Worm (Caenorhabditis elegans) whole organism, mixed stage, embryonic: ENCODE data around the gene Y39H10B.2.

Experiments used
- ceh-83 ChIP-seq: fragments of 200-800 bp; sonication (Bioruptor generic); optimal IDR thresholded peaks from 2 replicates; lab custom pipeline; 2018; ENCODE audit warnings: mild to moderate bottlenecking, missing genetic modification characterization, missing compliant biosample characterization
- flh-1 ChIP-seq: fragments of 200-800 bp; sonication (Bioruptor generic); optimal IDR thresholded peaks from 2 replicates; lab custom pipeline; 2018; ENCODE audit warnings: mild to moderate bottlenecking, missing genetic modification characterization, moderate library complexity, missing compliant biosample characterization
- nhr-12 ChIP-seq: fragments of 150-350 bp; optimal IDR thresholded peaks from 2 replicates; lab custom pipeline; 2014; ENCODE audit warnings: missing biosample characterization, missing genetic modification characterization
- nhr-76 ChIP-seq: sonication (generic microtip); optimal IDR thresholded peaks from 2 replicates; lab custom pipeline; 2017; ENCODE audit warnings: missing biosample characterization, missing genetic modification characterization
- unc-62 ChIP-seq: fragments of 150-350 bp; optimal IDR thresholded peaks from 2 replicates; lab custom pipeline; 2014; ENCODE audit warnings: missing biosample characterization, missing genetic modification reagents, missing genetic modification characterization

ce11 chrV:3712192-3712591 is 43.6 kb downstream of the Y39H10B.2 start:
- TF ChIP-seq unc-62 (GFP tag; lab: Kevin White, UChicago): no peak
- TF ChIP-seq flh-1: no peak
- TF ChIP-seq nhr-12 (tag; lab: Kevin White, UChicago): no peak
- no peak for TF ChIP-seq nhr-76 (tag; lab: Kevin White, UChicago)
- TF ChIP-seq ceh-83 (GFP tag; lab: Kevin White, UChicago): no peak
